Fruit fly (Drosophila melanogaster) whole organism, embryonic: ENCODE data around the gene CAHbeta.

ENCODE experiments used
- BEAF-32 ChIP-seq: fragments of 200-800 bp; sonication (Bioruptor generic); optimal IDR thresholded peaks from 3 replicates; lab custom pipeline; 2017; ENCODE audit warnings: missing biosample characterization, missing genetic modification characterization, mild to moderate bottlenecking, moderate library complexity, missing genetic modification reagents
- Bdp1 ChIP-seq: fragments of 200-800 bp; sonication (Bioruptor generic); optimal IDR thresholded peaks from 3 replicates; lab custom pipeline; 2016; ENCODE audit warnings: missing biosample characterization, missing genetic modification characterization
- Bteb2 ChIP-seq: fragments of 200-800 bp; sonication (Bioruptor generic); optimal IDR thresholded peaks from 2 replicates; lab custom pipeline; 2016; ENCODE audit warnings: missing biosample characterization, missing genetic modification characterization
- CG11560 ChIP-seq: fragments of 200-800 bp; sonication (Bioruptor generic); IDR thresholded peaks from 3 replicates; pipeline ENCODE4 v1.3.6; 2022; ENCODE audit warnings: missing biosample characterization, missing genetic modification characterization
- CG12104 ChIP-seq: fragments of 200-800 bp; sonication (Bioruptor generic); optimal IDR thresholded peaks from 3 replicates; lab custom pipeline; 2016; ENCODE audit warnings: missing biosample characterization, missing genetic modification characterization
- CG12299 ChIP-seq: fragments of 200-800 bp; sonication (Bioruptor generic); optimal IDR thresholded peaks from 2 replicates; lab custom pipeline; 2018; ENCODE audit warnings: missing biosample characterization, mild to moderate bottlenecking, missing genetic modification characterization
- CG12659 ChIP-seq: fragments of 200-800 bp; sonication (Bioruptor generic); optimal IDR thresholded peaks from 3 replicates; lab custom pipeline; 2017; ENCODE audit warnings: mild to moderate bottlenecking, missing biosample characterization, missing genetic modification reagents, missing genetic modification characterization
- CG13775 ChIP-seq: fragments of 200-800 bp; sonication (Bioruptor generic); optimal IDR thresholded peaks from 3 replicates; lab custom pipeline; 2017; ENCODE audit warnings: missing biosample characterization, mild to moderate bottlenecking, missing genetic modification characterization
- CG14710 ChIP-seq: fragments of 200-800 bp; sonication (Bioruptor generic); optimal IDR thresholded peaks from 3 replicates; lab custom pipeline; 2019; ENCODE audit warnings: missing biosample characterization, mild to moderate bottlenecking, missing genetic modification characterization, moderate library complexity
- CG15479 ChIP-seq: fragments of 200-800 bp; sonication (Bioruptor generic); optimal IDR thresholded peaks from 3 replicates; lab custom pipeline; 2019; ENCODE audit warnings: missing biosample characterization, mild to moderate bottlenecking, missing genetic modification characterization, moderate library complexity
- CG17385 ChIP-seq: fragments of 200-800 bp; sonication (Bioruptor generic); optimal IDR thresholded peaks from 3 replicates; lab custom pipeline; 2018; ENCODE audit warnings: missing biosample characterization, mild to moderate bottlenecking, missing genetic modification characterization
- CG18619 ChIP-seq: fragments of 200-800 bp; sonication (Bioruptor generic); optimal IDR thresholded peaks from 3 replicates; lab custom pipeline; 2017; ENCODE audit warnings: missing biosample characterization, mild to moderate bottlenecking, missing genetic modification characterization
- CG2875 ChIP-seq: fragments of 200-800 bp; sonication (Bioruptor generic); optimal IDR thresholded peaks from 2 replicates; lab custom pipeline; 2017; ENCODE audit warnings: missing biosample characterization, mild to moderate bottlenecking, missing genetic modification characterization, missing genetic modification reagents
- CG34376 ChIP-seq: fragments of 200-800 bp; sonication (Bioruptor generic); optimal IDR thresholded peaks from 2 replicates; lab custom pipeline; 2018; ENCODE audit warnings: missing biosample characterization, mild to moderate bottlenecking, missing genetic modification characterization
- CG34422 ChIP-seq: fragments of 200-800 bp; sonication (Bioruptor generic); IDR thresholded peaks from 3 replicates; pipeline ENCODE4 v1.3.6; 2022; ENCODE audit warnings: missing biosample characterization, missing genetic modification characterization
- CG4730 ChIP-seq: fragments of 200-800 bp; sonication (Bioruptor generic); IDR thresholded peaks from 2 replicates; pipeline ENCODE4 v1.3.6; 2022; ENCODE audit warnings: missing biosample characterization, missing genetic modification characterization
- CG6765 ChIP-seq: fragments of 200-800 bp; sonication (Bioruptor generic); optimal IDR thresholded peaks from 3 replicates; lab custom pipeline; 2017; ENCODE audit warnings: missing biosample characterization, mild to moderate bottlenecking, missing genetic modification characterization
- CG8388 ChIP-seq: fragments of 200-800 bp; sonication (Bioruptor generic); optimal IDR thresholded peaks from 2 replicates; lab custom pipeline; 2019; ENCODE audit warnings: missing biosample characterization, mild to moderate bottlenecking, missing genetic modification characterization, moderate library complexity
- CG9797 ChIP-seq: fragments of 200-800 bp; sonication (Bioruptor generic); optimal IDR thresholded peaks from 3 replicates; lab custom pipeline; 2018; ENCODE audit warnings: missing biosample characterization, mild to moderate bottlenecking, missing genetic modification characterization
- CG9932 ChIP-seq: fragments of 200-800 bp; sonication (Bioruptor generic); IDR thresholded peaks from 2 replicates; pipeline ENCODE4 v1.3.6; 2022; ENCODE audit warnings: missing biosample characterization, missing genetic modification characterization
- Dip3 ChIP-seq: fragments of 200-800 bp; sonication (Bioruptor generic); optimal IDR thresholded peaks from 3 replicates; lab custom pipeline; 2016; ENCODE audit warnings: missing biosample characterization, missing genetic modification characterization
- Fer2 ChIP-seq: fragments of 200-800 bp; sonication (Bioruptor generic); optimal IDR thresholded peaks from 2 replicates; lab custom pipeline; 2018; ENCODE audit warnings: missing biosample characterization, mild to moderate bottlenecking, missing genetic modification characterization, moderate library complexity
- Gug ChIP-seq: fragments of 200-800 bp; sonication (Bioruptor generic); IDR thresholded peaks from 4 replicates; pipeline ENCODE4 v1.3.6; 2022; ENCODE audit warnings: missing biosample characterization, missing genetic modification characterization
- HLH3B ChIP-seq: fragments of 200-800 bp; sonication (Bioruptor generic); IDR thresholded peaks from 2 replicates; pipeline ENCODE4 v1.3.6; 2022; ENCODE audit warnings: missing biosample characterization, missing genetic modification characterization
- Hmr ChIP-seq: fragments of 200-800 bp; sonication (Bioruptor generic); optimal IDR thresholded peaks from 3 replicates; lab custom pipeline; 2017; ENCODE audit warnings: mild to moderate bottlenecking, missing biosample characterization, missing genetic modification reagents, missing genetic modification characterization
- MTF-1 ChIP-seq: fragments of 200-800 bp; sonication (Bioruptor generic); optimal IDR thresholded peaks from 2 replicates; lab custom pipeline; 2018; ENCODE audit warnings: missing biosample characterization, mild to moderate bottlenecking, missing genetic modification characterization, borderline replicate concordance
- Max ChIP-seq: fragments of 200-800 bp; sonication (Bioruptor generic); optimal IDR thresholded peaks from 2 replicates; lab custom pipeline; 2016; ENCODE audit warnings: missing biosample characterization, mild to moderate bottlenecking, missing genetic modification characterization
- Pdp1 ChIP-seq, 2 experiments: fragments of 200-800 bp; sonication (Bioruptor generic); optimal IDR thresholded peaks; 3 replicates each; lab custom pipeline; 2016; ENCODE audit warnings: missing biosample characterization in 2 of 2, missing genetic modification characterization in 2 of 2, mild to moderate bottlenecking in 1 of 2, moderate library complexity in 1 of 2
- Spps ChIP-seq: fragments of 200-800 bp; sonication (Bioruptor generic); optimal IDR thresholded peaks from 2 replicates; lab custom pipeline; 2018; ENCODE audit warnings: missing biosample characterization, mild to moderate bottlenecking, missing genetic modification characterization
- Sry-δ ChIP-seq: fragments of 200-800 bp; sonication (Bioruptor generic); optimal IDR thresholded peaks from 2 replicates; lab custom pipeline; 2016; ENCODE audit warnings: missing biosample characterization, missing genetic modification characterization
- Ssrp ChIP-seq: fragments of 200-800 bp; sonication (Bioruptor generic); optimal IDR thresholded peaks from 2 replicates; lab custom pipeline; 2018; ENCODE audit warnings: missing biosample characterization, mild to moderate bottlenecking, missing genetic modification characterization, moderate library complexity
- Trl ChIP-seq, 3 experiments: fragments of >200 bp in 2 of 3; fragments of 200-800 bp in 1 of 3; sonication (Bioruptor generic) in 1 of 3; optimal IDR thresholded peaks; 2 replicates in 1 of 3; 3 replicates in 2 of 3; lab custom pipeline; 2016 to 2017; ENCODE audit warnings: missing biosample characterization in 1 of 3, missing genetic modification characterization in 1 of 3
- Vsx1 ChIP-seq: fragments of 200-800 bp; sonication (Bioruptor generic); optimal IDR thresholded peaks from 2 replicates; lab custom pipeline; 2017; ENCODE audit warnings: missing biosample characterization, mild to moderate bottlenecking, missing genetic modification characterization, missing genetic modification reagents
- ase ChIP-seq: fragments of 200-800 bp; sonication (Bioruptor generic); IDR thresholded peaks from 3 replicates; pipeline ENCODE4 v1.3.6; 2022; ENCODE audit warnings: missing biosample characterization, missing genetic modification characterization
- ato ChIP-seq: fragments of 200-800 bp; sonication (Bioruptor generic); IDR thresholded peaks from 2 replicates; pipeline ENCODE4 v1.3.6; 2022; ENCODE audit warnings: missing biosample characterization, missing genetic modification characterization; ENCODE audit not compliant: partially characterized antibody
- cato ChIP-seq: fragments of 200-800 bp; sonication (Bioruptor generic); optimal IDR thresholded peaks from 2 replicates; lab custom pipeline; 2016; ENCODE audit warnings: missing biosample characterization, missing genetic modification characterization, borderline replicate concordance
- esg ChIP-seq: fragments of 200-800 bp; sonication (Bioruptor generic); conservative IDR thresholded peaks from 2 replicates; pipeline ENCODE4 v1.3.6; 2022; ENCODE audit warnings: missing biosample characterization, missing genetic modification characterization
- ewg ChIP-seq: fragments of 200-800 bp; sonication (Bioruptor generic); optimal IDR thresholded peaks from 3 replicates; lab custom pipeline; 2017; ENCODE audit warnings: mild to moderate bottlenecking, missing biosample characterization, missing genetic modification reagents, missing genetic modification characterization
- gfzf ChIP-seq: fragments of 200-800 bp; sonication (Bioruptor generic); optimal IDR thresholded peaks from 2 replicates; lab custom pipeline; 2016; ENCODE audit warnings: missing biosample characterization, mild to moderate bottlenecking, missing genetic modification characterization, moderate library complexity
- insv ChIP-seq, 2 experiments: fragments of 200-800 bp; sonication (Bioruptor generic); optimal IDR thresholded peaks; 3 replicates each; lab custom pipeline; 2016 to 2018; ENCODE audit warnings: missing biosample characterization in 2 of 2, missing genetic modification characterization in 2 of 2
- knrl ChIP-seq: fragments of 200-800 bp; sonication (Bioruptor generic); IDR thresholded peaks from 3 replicates; pipeline ENCODE4 v1.3.6; 2022; ENCODE audit warnings: missing biosample characterization, missing genetic modification characterization; ENCODE audit not compliant: partially characterized antibody
- lmd ChIP-seq: fragments of 200-800 bp; sonication (Bioruptor generic); IDR thresholded peaks from 2 replicates; pipeline ENCODE4 v1.3.6; 2022; ENCODE audit warnings: missing biosample characterization, missing genetic modification characterization
- onecut ChIP-seq: fragments of 200-800 bp; sonication (Bioruptor generic); IDR thresholded peaks from 2 replicates; pipeline ENCODE4 v1.3.6; 2022; ENCODE audit warnings: missing biosample characterization, missing genetic modification characterization
- pho ChIP-seq: fragments of 200-800 bp; sonication (Bioruptor generic); optimal IDR thresholded peaks from 2 replicates; lab custom pipeline; 2016; ENCODE audit warnings: missing biosample characterization, missing genetic modification characterization
- pum ChIP-seq: fragments of 200-800 bp; sonication (Bioruptor generic); optimal IDR thresholded peaks from 2 replicates; lab custom pipeline; 2016; ENCODE audit warnings: missing biosample characterization, missing genetic modification characterization
- sd ChIP-seq: fragments of 200-800 bp; sonication (Bioruptor generic); optimal IDR thresholded peaks from 3 replicates; lab custom pipeline; 2018; ENCODE audit warnings: missing biosample characterization, mild to moderate bottlenecking, missing genetic modification characterization, moderate library complexity
- tx ChIP-seq: fragments of 200-800 bp; sonication (Bioruptor generic); optimal IDR thresholded peaks from 2 replicates; lab custom pipeline; 2016; ENCODE audit warnings: missing biosample characterization, missing genetic modification characterization
- vfl ChIP-seq: fragments of 200-800 bp; sonication (Bioruptor generic); optimal IDR thresholded peaks from 2 replicates; lab custom pipeline; 2016; ENCODE audit warnings: missing biosample characterization, missing genetic modification characterization

CAHbeta gene

DNA sequence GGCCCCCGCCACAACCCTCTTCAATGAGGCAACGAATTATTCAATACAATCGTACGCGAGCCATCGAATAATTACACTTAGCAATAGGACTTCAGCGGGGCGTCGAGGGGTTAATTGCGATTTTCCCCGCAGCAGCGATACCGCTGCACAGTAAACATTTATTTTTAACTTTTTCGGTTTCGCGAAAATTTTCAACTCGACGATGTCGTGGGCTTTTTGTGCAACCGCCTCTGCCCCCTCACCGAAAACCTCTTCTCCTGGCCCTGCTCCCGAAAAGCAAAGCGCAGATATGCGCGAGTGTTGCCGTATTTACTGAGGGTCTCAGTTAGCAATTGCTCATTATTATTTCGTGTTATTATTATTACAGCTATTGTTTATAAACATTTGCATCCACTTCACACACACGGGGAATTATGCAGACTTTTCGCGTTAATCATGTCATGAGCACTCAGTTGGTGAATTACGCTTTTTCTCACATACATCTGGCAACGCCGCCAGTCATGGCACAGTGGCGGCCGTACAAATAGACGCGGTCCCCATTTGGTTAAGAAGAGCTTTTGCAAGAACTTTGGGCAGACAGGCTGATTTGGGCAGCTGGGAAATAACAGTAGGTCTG is 33.2 kb downstream of the CAHbeta start (continued):
- no peak for TF ChIP-seq Vsx1
- TF ChIP-seq CG13775 (GFP tag; lab: Kevin White, UChicago), result peak; percentile 39
- peak; percentile 28 for TF ChIP-seq pum
- TF ChIP-seq MTF-1 (GFP tag; lab: Kevin White, UChicago), result peak; percentile 1
- peak; percentile 26 for TF ChIP-seq CG14710 (tag; lab: Kevin White, UChicago)
- TF ChIP-seq Trl (optimal IDR thresholded peaks at IDR 0.05; lab: Kevin White, UChicago), result peak in 1 of 2 experiments; percentile 38
- peak; percentile 67 for TF ChIP-seq Trl (GFP tag; optimal IDR thresholded peaks at IDR 0.05; lab: Kevin White, UChicago)
- no peak for TF ChIP-seq ato
- peak; percentile 52; the same call in 1 of the 3 replicates for TF ChIP-seq CG34422 (GFP tag; lab: Robert Waterston, UW)
- TF ChIP-seq CG2875 (GFP tag; lab: Kevin White, UChicago), result peak; percentile 12
- TF ChIP-seq onecut (GFP tag; lab: Robert Waterston, UW), result peak; percentile 39; the same call in 1 of the 2 replicates
- no peak for TF ChIP-seq Hmr (GFP tag; lab: Kevin White, UChicago)
- no peak for TF ChIP-seq CG17385 (GFP tag; lab: Kevin White, UChicago)
- TF ChIP-seq Fer2 (tag; lab: Kevin White, UChicago), result no peak
- peak; percentile 9 for TF ChIP-seq CG6765
- TF ChIP-seq CG8388 (GFP tag; lab: Kevin White, UChicago), result no peak
- peak; percentile 63 for TF ChIP-seq pho (GFP tag; lab: Kevin White, UChicago)
- TF ChIP-seq CG34376 (GFP tag; lab: Kevin White, UChicago), result peak; percentile 73
- TF ChIP-seq tx, result peak; percentile 40
- TF ChIP-seq lmd (GFP tag; lab: Robert Waterston, UW), result no peak; the same call in 1 of the 2 replicates
- peak; percentile 31 for TF ChIP-seq BEAF-32
- no peak for TF ChIP-seq CG4730 (GFP tag; lab: Robert Waterston, UW)
- TF ChIP-seq CG9932 (GFP tag; lab: Robert Waterston, UW), result peak; percentile 58
- peak in 1 of 2 experiments; percentile 15 for TF ChIP-seq insv (GFP tag; optimal IDR thresholded peaks at IDR 0.05; lab: Kevin White, UChicago)
- peak; percentile 14 for TF ChIP-seq gfzf
- TF ChIP-seq vfl, result peak; percentile 36
- TF ChIP-seq ase (GFP tag; lab: Robert Waterston, UW), result no peak
- TF ChIP-seq HLH3B (GFP tag; lab: Robert Waterston, UW), result no peak
- TF ChIP-seq Dip3 (GFP tag; lab: Kevin White, UChicago), result peak; percentile 58
- TF ChIP-seq Sry-δ, result peak; percentile 26
- TF ChIP-seq Spps (tag; lab: Kevin White, UChicago), result no peak
- TF ChIP-seq Pdp1 (GFP tag; optimal IDR thresholded peaks at IDR 0.05; lab: Kevin White, UChicago), result peak; percentile 61 to 95
- peak; percentile 71 for TF ChIP-seq sd (tag; lab: Kevin White, UChicago)
- peak; percentile 53 for TF ChIP-seq CG12104
- TF ChIP-seq Max (GFP tag; lab: Kevin White, UChicago), result peak; percentile 44
- peak; percentile 23; the same call in 1 of the 3 replicates for TF ChIP-seq knrl (GFP tag; lab: Robert Waterston, UW)
- TF ChIP-seq CG12299 (tag; lab: Kevin White, UChicago), result no peak
- peak; percentile 45 for TF ChIP-seq ewg (GFP tag; lab: Kevin White, UChicago)
- TF ChIP-seq Gug, result peak; percentile 31; the same call in 1 of the 4 replicates
- peak; percentile 61 for TF ChIP-seq CG12659 (GFP tag; lab: Kevin White, UChicago)
- peak; percentile 6 for TF ChIP-seq CG15479 (GFP tag; lab: Kevin White, UChicago)
- TF ChIP-seq Ssrp (tag; lab: Kevin White, UChicago), result peak; percentile 3
- TF ChIP-seq CG18619 (GFP tag; lab: Kevin White, UChicago), result peak; percentile 46
- TF ChIP-seq CG11560 (tag; lab: Robert Waterston, UW), result no peak
- TF ChIP-seq CG9797 (GFP tag; lab: Kevin White, UChicago), result no peak
- TF ChIP-seq esg (GFP tag; lab: Robert Waterston, UW), result no peak
- TF ChIP-seq Bdp1 (GFP tag; lab: Kevin White, UChicago), result no peak
- no peak for TF ChIP-seq cato (GFP tag; lab: Kevin White, UChicago)
- TF ChIP-seq Bteb2, result peak; percentile 60
